Fruit fly (Drosophila melanogaster): Measurements from ENCODE around the gene wts.

wts gene

dm6 chr3R:30814597-30815252, 8.3 kb upstream of the wts start (continued):
- TF ChIP-seq Gug (GFP tag; IDR thresholded peaks at IDR 0.05) (no peak), CG32767 (GFP tag; IDR thresholded peaks at IDR 0.05) (no peak; the same call in 1 of the 2 replicates), so (GFP tag; IDR thresholded peaks at IDR 0.05) (0 out of 3 replicates have a peak, but pooled peaks have one; percentile 34), E2f2 (GFP tag; IDR thresholded peaks at IDR 0.05) (0 out of 2 replicates have a peak, but pooled peaks have one; percentile 32), lola (GFP tag; optimal IDR thresholded peaks at IDR 0.05) (no peak), Fer1 (GFP tag; optimal IDR thresholded peaks at IDR 0.05) (no peak), gce (GFP tag; IDR thresholded peaks at IDR 0.05) (no peak), fd3F (GFP tag; optimal IDR thresholded peaks at IDR 0.05) (no peak), Scr (GFP tag; IDR thresholded peaks at IDR 0.05; ENCODE audit: partially characterized antibody) (no peak), CG30020 (tag; optimal IDR thresholded peaks at IDR 0.05) (no peak), CoRest (tag; optimal IDR thresholded peaks at IDR 0.05) (no peak), Hey (tag; optimal IDR thresholded peaks at IDR 0.05) (no peak), CG30403 (GFP tag; optimal IDR thresholded peaks at IDR 0.05) (peak; percentile 29), crc (GFP tag; optimal IDR thresholded peaks at IDR 0.05) (no peak), CG12391 (tag; optimal IDR thresholded peaks at IDR 0.05) (peak; percentile 23), Dref (GFP tag; IDR thresholded peaks at IDR 0.05) (no peak), CG7928 (GFP tag; optimal IDR thresholded peaks at IDR 0.05) (no peak), CG4360 (GFP tag; IDR thresholded peaks at IDR 0.05) (no peak), CG6791 (GFP tag; IDR thresholded peaks at IDR 0.05; ENCODE audit: partially characterized antibody) (no peak), zfh2 (GFP tag; optimal IDR thresholded peaks at IDR 0.05) (no peak), CG14965 (GFP tag; optimal IDR thresholded peaks at IDR 0.05; ENCODE audit: borderline replicate concordance) (no peak), CG11695 (GFP tag; IDR thresholded peaks at IDR 0.05) (0 out of 3 replicates have a peak, but pooled peaks have one; percentile 13), mirr (GFP tag; optimal IDR thresholded peaks at IDR 0.05) (no peak), prd (optimal IDR thresholded peaks at IDR 0.05) (no peak), prd (GFP tag; IDR thresholded peaks at IDR 0.05) (peak; percentile 40; the same call in 1 of the 3 replicates), CG14014 (GFP tag; IDR thresholded peaks at IDR 0.05) (0 out of 2 replicates have a peak, but pooled peaks have one; percentile 36), CG4707 (GFP tag; optimal IDR thresholded peaks at IDR 0.05) (no peak), Sin3A (optimal IDR thresholded peaks at IDR 0.05) (no peak), sim (GFP tag; IDR thresholded peaks at IDR 0.05) (no peak), odd (GFP tag; optimal IDR thresholded peaks at IDR 0.05) (no peak), kay (GFP tag; optimal IDR thresholded peaks at IDR 0.05) (no peak), CG6175 (GFP tag; IDR thresholded peaks at IDR 0.05) (peak; percentile 10; the same call in 1 of the 3 replicates), sr (GFP tag; IDR thresholded peaks at IDR 0.05) (peak; percentile 32; the same call in 1 of the 3 replicates), lmd (GFP tag; IDR thresholded peaks at IDR 0.05) (peak; percentile 63), zen (tag; optimal IDR thresholded peaks at IDR 0.05) (no peak), CG3281 (GFP tag; optimal IDR thresholded peaks at IDR 0.05) (no peak), sc (optimal IDR thresholded peaks at IDR 0.05) (no peak), sc (GFP tag; optimal IDR thresholded peaks at IDR 0.05) (no peak), wdn (GFP tag; IDR thresholded peaks at IDR 0.05) (no peak), CG8388 (GFP tag; optimal IDR thresholded peaks at IDR 0.05) (peak; percentile 4), pb (GFP tag; optimal IDR thresholded peaks at IDR 0.05) (no peak), Nf-YC (tag; optimal IDR thresholded peaks at IDR 0.05) (no peak), CG14441 (GFP tag; IDR thresholded peaks at IDR 0.05) (no peak), CG9932 (GFP tag; IDR thresholded peaks at IDR 0.05) (0 out of 2 replicates have a peak, but pooled peaks have one; percentile 14), emc (GFP tag; optimal IDR thresholded peaks at IDR 0.05) (no peak), ato (GFP tag; IDR thresholded peaks at IDR 0.05; ENCODE audit: partially characterized antibody) (no peak), Six4 (GFP tag; optimal IDR thresholded peaks at IDR 0.05) (no peak), CG4424 (GFP tag; optimal IDR thresholded peaks at IDR 0.05) (no peak), CG31224 (GFP tag; IDR thresholded peaks at IDR 0.05) (no peak), Gsc (GFP tag; IDR thresholded peaks at IDR 0.05) (no peak), ken (GFP tag; IDR thresholded peaks at IDR 0.05) (no peak)

Measured in whole organism, embryonic.